Worm (Caenorhabditis elegans) whole organism, young adult: Measurements from ENCODE around the gene fbxa-139.

Experiments
- T26A5.8 ChIP-seq: sonication (generic microtip); optimal IDR thresholded peaks from 2 replicates; lab custom pipeline; 2016; ENCODE audit warnings: missing genetic modification characterization, missing compliant biosample characterization
- Y67H2A.10 ChIP-seq: fragments of 200-800 bp; sonication (Bioruptor generic); conservative IDR thresholded peaks from 2 replicates; pipeline ENCODE4 v1.3.6; 2022; ENCODE audit warnings: missing genetic modification reagents, missing genetic modification characterization, missing compliant biosample characterization
- ccch-3 ChIP-seq: fragments of 200-800 bp; sonication (Bioruptor generic); optimal IDR thresholded peaks from 2 replicates; lab custom pipeline; 2018; ENCODE audit warnings: mild to moderate bottlenecking, missing genetic modification characterization, missing compliant biosample characterization
- cebp-1 ChIP-seq, 2 experiments: fragments of 200-800 bp in 1 of 2; sonication (Bioruptor generic) in 1 of 2; sonication (generic microtip) in 1 of 2; IDR thresholded peaks in 1 of 2; optimal IDR thresholded peaks in 1 of 2; 2 replicates each; pipeline versions ENCODE4 v1.3.6 to Lab custom; 2017 to 2022; ENCODE audit warnings: missing compliant biosample characterization in 2 of 2, missing genetic modification characterization in 2 of 2, mild to moderate bottlenecking in 1 of 2, missing genetic modification reagents in 1 of 2, moderate library complexity in 1 of 2
- egl-18 ChIP-seq: fragments of 200-800 bp; sonication (Bioruptor generic); IDR thresholded peaks from 2 replicates; pipeline ENCODE4 v1.3.6; 2022; ENCODE audit warnings: missing genetic modification reagents, missing genetic modification characterization, missing compliant biosample characterization
- him-1 ChIP-seq: sonication (generic microtip); optimal IDR thresholded peaks from 2 replicates; lab custom pipeline; 2016; ENCODE audit warnings: missing genotype, missing genetic modification reagents, missing genetic modification characterization, missing compliant biosample characterization
- let-607 ChIP-seq, 2 experiments: fragments of 200-800 bp in 1 of 2; sonication (Bioruptor generic) in 1 of 2; sonication (generic microtip) in 1 of 2; optimal IDR thresholded peaks; 2 replicates each; lab custom pipeline; 2016 to 2018; ENCODE audit warnings: mild to moderate bottlenecking in 2 of 2, missing compliant biosample characterization in 2 of 2, missing genetic modification characterization in 2 of 2, moderate library complexity in 2 of 2, missing genotype in 1 of 2
- mcd-1 ChIP-seq: fragments of 200-800 bp; sonication (Bioruptor generic); IDR thresholded peaks from 2 replicates; pipeline ENCODE4 v1.3.6; 2022; ENCODE audit warnings: missing genetic modification reagents, missing genetic modification characterization, missing compliant biosample characterization
- mel-28 ChIP-seq: sonication (generic microtip); optimal IDR thresholded peaks from 2 replicates; lab custom pipeline; 2016; ENCODE audit warnings: borderline replicate concordance, mild to moderate bottlenecking, missing genetic modification characterization, missing compliant biosample characterization
- nhr-90 ChIP-seq: sonication (generic microtip); optimal IDR thresholded peaks from 2 replicates; lab custom pipeline; 2016; ENCODE audit warnings: missing genotype, mild to moderate bottlenecking, missing genetic modification characterization, missing compliant biosample characterization
- pha-4 ChIP-seq: fragments of 150-350 bp; sonication (generic microtip); optimal IDR thresholded peaks from 2 replicates; lab custom pipeline; 2014; ENCODE audit warnings: missing biosample characterization, missing genetic modification reagents, missing genetic modification characterization
- unc-62 ChIP-seq: fragments of 150-350 bp; optimal IDR thresholded peaks from 2 replicates; lab custom pipeline; 2014; ENCODE audit warnings: missing biosample characterization, missing genetic modification reagents, missing genetic modification characterization

ce11 chrV:15577395-15577896, 17.0 kb downstream of the fbxa-139 start, which contains the start of gene atx-3:
- no peak for TF ChIP-seq T26A5.8 (tag; lab: Kevin White, UChicago)
- no peak for TF ChIP-seq mel-28 (tag; lab: Kevin White, UChicago)
- no peak for TF ChIP-seq nhr-90 (tag; lab: Kevin White, UChicago)
- TF ChIP-seq him-1 (tag; lab: Kevin White, UChicago) = no peak
- no peak for TF ChIP-seq let-607 (tag; optimal IDR thresholded peaks at IDR 0.05; lab: Kevin White, UChicago)
- no peak for TF ChIP-seq ccch-3
- TF ChIP-seq egl-18 (GFP tag; lab: Robert Waterston, UW) = no peak
- no peak for TF ChIP-seq Y67H2A.10 (GFP tag; lab: Robert Waterston, UW)
- no peak for TF ChIP-seq cebp-1 (GFP tag; IDR thresholded peaks at IDR 0.05; lab: Robert Waterston, UW)
- no peak for TF ChIP-seq cebp-1 (tag; optimal IDR thresholded peaks at IDR 0.05; lab: Kevin White, UChicago)
- TF ChIP-seq mcd-1 = no peak
- no peak for TF ChIP-seq unc-62 (GFP tag; lab: Kevin White, UChicago)
- no peak for TF ChIP-seq pha-4
